Worm (Caenorhabditis elegans): ENCODE results near the gene dib-1.

The dib-1 gene

ce11 chrIV:2855056-2855752 lies 35.5 kb upstream of the dib-1 start:
- no peak for TF ChIP-seq cog-1 (tag; optimal IDR thresholded peaks at IDR 0.05)
- TF ChIP-seq tab-1 (GFP tag; IDR thresholded peaks at IDR 0.05) = no peak
- TF ChIP-seq ztf-23 (GFP tag; IDR thresholded peaks at IDR 0.05) = no peak
- no peak for TF ChIP-seq klf-2 (GFP tag; conservative IDR thresholded peaks at IDR 0.05)
- TF ChIP-seq T22C8.4 (GFP tag; IDR thresholded peaks at IDR 0.05) = no peak
- no peak for TF ChIP-seq ztf-29 (GFP tag; IDR thresholded peaks at IDR 0.05)

DNA sequence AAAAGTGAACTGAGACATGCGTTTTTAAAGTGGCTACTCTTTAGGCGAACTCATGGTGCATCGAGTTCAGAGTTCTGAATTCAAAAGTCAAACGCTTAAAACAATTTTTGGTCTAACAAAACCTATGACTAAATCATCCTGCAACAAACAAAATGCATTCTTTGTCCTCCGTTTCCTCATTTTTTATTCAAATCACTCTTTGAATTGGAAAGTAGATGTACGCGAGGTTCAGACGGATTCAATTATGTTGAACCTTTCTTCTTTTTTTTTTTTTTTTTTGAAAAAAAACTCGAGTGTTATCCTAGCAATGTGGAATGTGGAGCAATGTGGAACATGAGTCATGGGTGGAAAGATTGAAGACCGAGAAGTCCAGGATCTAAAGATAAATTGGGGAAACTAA lies 31.9 kb upstream of the dib-1 start:
- no peak for TF ChIP-seq ztf-23 (GFP tag; IDR thresholded peaks at IDR 0.05)
- TF ChIP-seq T22C8.4 (GFP tag; IDR thresholded peaks at IDR 0.05) = no peak
- no peak for TF ChIP-seq klf-2 (GFP tag; conservative IDR thresholded peaks at IDR 0.05)
- no peak for TF ChIP-seq ref-1 (GFP tag; conservative IDR thresholded peaks at IDR 0.05)
- no peak for TF ChIP-seq flt-1 (GFP tag; IDR thresholded peaks at IDR 0.05)
- no peak for TF ChIP-seq cog-1 (tag; optimal IDR thresholded peaks at IDR 0.05)
- TF ChIP-seq ztf-29 (GFP tag; IDR thresholded peaks at IDR 0.05) = no peak
- no peak for TF ChIP-seq tab-1 (GFP tag; IDR thresholded peaks at IDR 0.05)
- no peak for TF ChIP-seq med-1 (GFP tag; optimal IDR thresholded peaks at IDR 0.05; ENCODE audit: insufficient read depth)

DNA sequence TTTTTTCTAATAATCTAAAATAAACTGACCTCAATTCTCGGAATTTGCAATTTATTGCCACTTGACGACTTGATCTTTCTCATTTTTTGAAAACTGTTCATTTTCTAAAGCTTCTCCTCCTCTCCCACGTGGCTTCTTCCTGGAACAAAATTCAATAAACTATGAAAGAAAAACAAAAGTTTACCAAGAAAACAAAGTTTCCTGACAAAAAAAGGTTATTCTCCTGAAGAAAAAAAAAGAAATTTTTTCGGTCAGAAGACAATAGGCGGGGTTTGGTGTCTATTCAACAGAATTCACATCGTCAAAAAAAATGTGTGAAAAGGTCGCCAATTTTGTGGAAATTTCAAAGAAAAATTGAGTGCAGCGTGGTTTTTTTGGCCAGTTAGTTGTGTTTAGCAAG lies 25.9 kb upstream of the dib-1 start, which contains the start of gene Y54G2A.16:
Gene Y54G2A.16, minus strand, starts transcription at position 101 of the 400 bp plus-strand sequence.
- TF ChIP-seq tab-1 (GFP tag; IDR thresholded peaks at IDR 0.05) (no peak), flt-1 (GFP tag; IDR thresholded peaks at IDR 0.05) (no peak), ztf-23 (GFP tag; IDR thresholded peaks at IDR 0.05) (no peak), ztf-29 (GFP tag; IDR thresholded peaks at IDR 0.05) (no peak), med-1 (GFP tag; optimal IDR thresholded peaks at IDR 0.05; ENCODE audit: insufficient read depth) (no peak), T22C8.4 (GFP tag; IDR thresholded peaks at IDR 0.05) (no peak), cog-1 (tag; optimal IDR thresholded peaks at IDR 0.05) (no peak), klf-2 (GFP tag; conservative IDR thresholded peaks at IDR 0.05) (no peak)

ce11 chrIV:2885260-2885659 lies 5.4 kb upstream of the dib-1 start:
- TF ChIP-seq flt-1 (GFP tag; IDR thresholded peaks at IDR 0.05) = no peak
- no peak for TF ChIP-seq ref-1 (GFP tag; conservative IDR thresholded peaks at IDR 0.05)
- TF ChIP-seq med-1 (GFP tag; optimal IDR thresholded peaks at IDR 0.05; ENCODE audit: insufficient read depth) = no peak
- TF ChIP-seq ztf-29 (GFP tag; IDR thresholded peaks at IDR 0.05) = no peak
- no peak for TF ChIP-seq T22C8.4 (GFP tag; IDR thresholded peaks at IDR 0.05)
- no peak for TF ChIP-seq ztf-23 (GFP tag; IDR thresholded peaks at IDR 0.05)
- TF ChIP-seq tab-1 (GFP tag; IDR thresholded peaks at IDR 0.05) = no peak
- no peak for TF ChIP-seq klf-2 (GFP tag; conservative IDR thresholded peaks at IDR 0.05)
- TF ChIP-seq cog-1 (tag; optimal IDR thresholded peaks at IDR 0.05) = no peak

DNA sequence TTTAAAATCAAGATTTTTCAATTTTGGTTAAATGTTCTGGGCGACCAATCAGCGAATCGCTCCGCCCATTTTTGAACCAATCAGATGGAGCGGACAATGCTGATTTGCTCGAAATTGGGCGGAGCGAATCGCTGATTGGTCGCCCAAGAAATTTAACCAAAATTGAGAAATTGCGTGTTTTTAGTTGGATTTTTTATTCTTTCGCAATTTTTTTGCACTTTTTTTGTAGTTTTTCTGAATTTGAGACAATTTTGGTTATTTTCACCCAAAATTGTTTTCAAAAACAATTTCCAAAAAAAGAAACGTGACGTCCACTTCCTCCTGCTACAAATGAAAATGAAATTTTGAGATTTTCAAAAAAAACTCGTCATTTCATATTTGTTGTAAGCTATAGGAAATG lies 4.0 kb upstream of the dib-1 start, which contains the start of gene dml-1:
Gene dml-1, plus strand, starts transcription at position 301 of the 400 bp plus-strand sequence.
- TF ChIP-seq tab-1 (GFP tag; IDR thresholded peaks at IDR 0.05) (no peak), cog-1 (tag; optimal IDR thresholded peaks at IDR 0.05) (no peak), ztf-29 (GFP tag; IDR thresholded peaks at IDR 0.05) (no peak), ref-1 (GFP tag; conservative IDR thresholded peaks at IDR 0.05) (no peak), T22C8.4 (GFP tag; IDR thresholded peaks at IDR 0.05) (no peak), flt-1 (GFP tag; IDR thresholded peaks at IDR 0.05) (no peak), ztf-23 (GFP tag; IDR thresholded peaks at IDR 0.05) (no peak), klf-2 (GFP tag; conservative IDR thresholded peaks at IDR 0.05) (no peak), med-1 (GFP tag; optimal IDR thresholded peaks at IDR 0.05; ENCODE audit: insufficient read depth) (no peak)

- TF ChIP-seq flt-1 (GFP tag; IDR thresholded peaks at IDR 0.05) (no peak), med-1 (GFP tag; optimal IDR thresholded peaks at IDR 0.05; ENCODE audit: insufficient read depth) (no peak), klf-2 (GFP tag; conservative IDR thresholded peaks at IDR 0.05) (no peak), T22C8.4 (GFP tag; IDR thresholded peaks at IDR 0.05) (no peak)
Measured at ce11 chrIV:2887245-2887644, 3.4 kb upstream of the dib-1 start.

DNA sequence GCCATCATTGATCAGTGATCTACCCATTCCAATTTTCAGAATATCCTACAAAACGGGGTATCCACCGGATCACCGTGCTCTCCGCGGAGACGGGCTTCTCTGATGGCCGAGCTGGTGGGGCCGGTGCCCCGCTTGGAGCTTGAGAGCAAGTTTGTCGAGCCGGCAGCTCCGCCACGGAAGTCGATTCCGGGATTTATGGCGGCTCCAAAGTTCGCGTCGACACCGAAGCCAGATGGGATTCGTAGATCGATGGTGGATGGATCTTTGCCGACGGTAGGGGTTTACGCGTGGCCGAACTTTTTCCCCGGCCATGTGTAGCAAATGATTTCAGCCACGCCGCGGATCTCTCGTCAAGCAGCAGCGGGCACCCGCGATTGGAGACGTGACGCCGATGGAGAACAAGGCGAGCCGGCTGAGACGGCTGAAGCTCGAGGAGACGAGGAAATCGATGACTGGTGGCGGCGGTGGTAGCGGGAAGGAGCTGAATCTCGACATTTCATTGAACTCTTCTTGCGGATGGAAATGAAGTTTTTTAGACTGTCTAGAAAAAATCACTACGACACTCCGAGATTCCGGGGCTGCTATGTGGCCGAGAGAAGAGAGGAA lies 2.1 kb upstream of the dib-1 start:
- TF ChIP-seq med-1 (GFP tag; optimal IDR thresholded peaks at IDR 0.05; ENCODE audit: insufficient read depth) = no peak
- TF ChIP-seq T22C8.4 (GFP tag; IDR thresholded peaks at IDR 0.05) = no peak
- no peak for TF ChIP-seq flt-1 (GFP tag; IDR thresholded peaks at IDR 0.05)
- no peak for TF ChIP-seq tab-1 (GFP tag; IDR thresholded peaks at IDR 0.05)
- TF ChIP-seq cog-1 (tag; optimal IDR thresholded peaks at IDR 0.05) = no peak
- TF ChIP-seq ref-1 (GFP tag; conservative IDR thresholded peaks at IDR 0.05) = no peak
- TF ChIP-seq klf-2 (GFP tag; conservative IDR thresholded peaks at IDR 0.05) = no peak
- TF ChIP-seq ztf-23 (GFP tag; IDR thresholded peaks at IDR 0.05) = no peak
- TF ChIP-seq ztf-29 (GFP tag; IDR thresholded peaks at IDR 0.05) = no peak

DNA sequence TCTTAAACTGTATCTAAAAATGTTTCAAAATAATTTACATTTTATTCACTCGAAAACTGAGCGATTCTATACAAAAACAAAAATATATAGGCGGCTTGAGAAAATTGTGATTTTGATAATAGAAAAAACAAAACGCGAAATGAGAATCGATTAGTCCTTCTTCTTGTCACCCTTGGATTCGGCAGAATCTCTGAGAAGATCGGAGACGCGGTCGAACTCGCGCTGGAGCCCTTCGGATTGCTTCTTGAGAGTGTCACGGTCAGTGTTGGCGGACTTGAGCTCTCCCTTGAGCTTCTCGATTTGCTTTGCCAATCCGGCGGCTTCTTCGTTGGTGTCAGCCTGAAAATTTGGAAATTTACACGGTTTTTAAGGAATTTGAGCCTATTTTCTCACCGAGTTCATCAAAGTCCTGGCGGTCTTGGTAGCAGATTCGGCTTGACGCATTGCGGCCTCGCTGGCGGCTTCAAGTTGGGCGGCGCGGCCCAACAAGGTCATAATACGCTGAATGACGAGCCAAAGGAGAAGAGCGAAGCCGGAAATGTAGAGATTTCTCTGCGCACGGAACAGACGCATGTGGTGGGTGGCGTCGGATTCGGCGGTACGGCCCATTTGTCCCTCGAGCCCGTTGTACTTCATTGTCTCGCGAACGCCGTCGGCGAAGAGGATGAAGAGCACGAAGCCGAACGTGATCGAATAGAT lies 1.0 kb downstream of the dib-1 start:
- TF ChIP-seq flt-1 (GFP tag; IDR thresholded peaks at IDR 0.05) = no peak
- no peak for TF ChIP-seq ztf-23 (GFP tag; IDR thresholded peaks at IDR 0.05)
- TF ChIP-seq med-1 (GFP tag; optimal IDR thresholded peaks at IDR 0.05; ENCODE audit: insufficient read depth) = no peak
- no peak for TF ChIP-seq T22C8.4 (GFP tag; IDR thresholded peaks at IDR 0.05)
- no peak for TF ChIP-seq cog-1 (tag; optimal IDR thresholded peaks at IDR 0.05)
- TF ChIP-seq tab-1 (GFP tag; IDR thresholded peaks at IDR 0.05) = no peak
- TF ChIP-seq klf-2 (GFP tag; conservative IDR thresholded peaks at IDR 0.05) = no peak
- TF ChIP-seq ztf-29 (GFP tag; IDR thresholded peaks at IDR 0.05) = no peak
- no peak for TF ChIP-seq ref-1 (GFP tag; conservative IDR thresholded peaks at IDR 0.05)

- TF ChIP-seq med-1 (GFP tag; optimal IDR thresholded peaks at IDR 0.05; ENCODE audit: insufficient read depth) (no peak), tab-1 (GFP tag; IDR thresholded peaks at IDR 0.05) (no peak), ref-1 (GFP tag; conservative IDR thresholded peaks at IDR 0.05) (no peak), ztf-23 (GFP tag; IDR thresholded peaks at IDR 0.05) (no peak), flt-1 (GFP tag; IDR thresholded peaks at IDR 0.05) (no peak), cog-1 (tag; optimal IDR thresholded peaks at IDR 0.05) (no peak), T22C8.4 (GFP tag; IDR thresholded peaks at IDR 0.05) (no peak), klf-2 (GFP tag; conservative IDR thresholded peaks at IDR 0.05) (no peak), ztf-29 (GFP tag; IDR thresholded peaks at IDR 0.05) (no peak)
Measured at ce11 chrIV:2892395-2892786, 1.7 kb downstream of the dib-1 start, which contains the start of gene Y54G2A.18. Gene Y54G2A.18, minus strand, starts transcription at chrIV:2892495.

All from whole organism, midembryonic.